Worm (Caenorhabditis elegans) whole organism, L1 larva: ENCODE results near the gene elo-1.
A peak's percentile ranks its signal among the peaks of the same experiment; 100 is the strongest.

ENCODE experiments used
- blmp-1 ChIP-seq: fragments of 150-350 bp; optimal IDR thresholded peaks from 2 replicates; lab custom pipeline; 2014; ENCODE audit warnings: missing biosample characterization, missing genetic modification characterization
- efl-1 ChIP-seq, 4 experiments: fragments of 150-350 bp; optimal IDR thresholded peaks in 3 of 4; peaks in 1 of 4; 1 replicate in 1 of 4; 2 replicates in 3 of 4; lab custom pipeline; 2014; ENCODE audit warnings: missing biosample characterization in 2 of 4, missing genetic modification characterization in 2 of 4, missing genetic modification reagents in 2 of 4
- jun-1 ChIP-seq: fragments of 150-350 bp; optimal IDR thresholded peaks from 2 replicates; lab custom pipeline; 2014; ENCODE audit warnings: missing biosample characterization, missing genetic modification reagents, missing genetic modification characterization
- lin-35 ChIP-seq, 2 experiments: fragments of 150-350 bp; optimal IDR thresholded peaks; 2 replicates each; lab custom pipeline; 2014; ENCODE audit warnings: missing biosample characterization in 2 of 2, missing genetic modification characterization in 2 of 2, missing genetic modification reagents in 2 of 2
- mdl-1 ChIP-seq, 2 experiments: fragments of 150-350 bp; optimal IDR thresholded peaks; 2 replicates each; lab custom pipeline; 2014 to 2017; ENCODE audit warnings: missing biosample characterization in 2 of 2, missing genetic modification characterization in 2 of 2, inconsistent platforms in 1 of 2
- mep-1 ChIP-seq: fragments of 150-350 bp; optimal IDR thresholded peaks from 2 replicates; lab custom pipeline; 2014; ENCODE audit warnings: missing biosample characterization, missing genetic modification characterization
- nhr-12 ChIP-seq: sonication (generic microtip); optimal IDR thresholded peaks from 2 replicates; lab custom pipeline; 2017; ENCODE audit warnings: missing biosample characterization, missing genetic modification characterization
- nhr-76 ChIP-seq: sonication (generic microtip); optimal IDR thresholded peaks from 2 replicates; lab custom pipeline; 2017; ENCODE audit warnings: missing biosample characterization, missing genetic modification characterization
- rnt-1 ChIP-seq: sonication (generic microtip); optimal IDR thresholded peaks from 2 replicates; lab custom pipeline; 2016; ENCODE audit warnings: mild to moderate bottlenecking, missing genetic modification characterization, moderate library complexity, missing compliant biosample characterization
- snpc-4 ChIP-seq: fragments of 150-350 bp; optimal IDR thresholded peaks from 2 replicates; lab custom pipeline; 2014; ENCODE audit warnings: missing biosample characterization, missing genetic modification characterization
- tbx-2 ChIP-seq: sonication (generic microtip); optimal IDR thresholded peaks from 2 replicates; lab custom pipeline; 2016; ENCODE audit warnings: missing genetic modification characterization, missing compliant biosample characterization

DNA sequence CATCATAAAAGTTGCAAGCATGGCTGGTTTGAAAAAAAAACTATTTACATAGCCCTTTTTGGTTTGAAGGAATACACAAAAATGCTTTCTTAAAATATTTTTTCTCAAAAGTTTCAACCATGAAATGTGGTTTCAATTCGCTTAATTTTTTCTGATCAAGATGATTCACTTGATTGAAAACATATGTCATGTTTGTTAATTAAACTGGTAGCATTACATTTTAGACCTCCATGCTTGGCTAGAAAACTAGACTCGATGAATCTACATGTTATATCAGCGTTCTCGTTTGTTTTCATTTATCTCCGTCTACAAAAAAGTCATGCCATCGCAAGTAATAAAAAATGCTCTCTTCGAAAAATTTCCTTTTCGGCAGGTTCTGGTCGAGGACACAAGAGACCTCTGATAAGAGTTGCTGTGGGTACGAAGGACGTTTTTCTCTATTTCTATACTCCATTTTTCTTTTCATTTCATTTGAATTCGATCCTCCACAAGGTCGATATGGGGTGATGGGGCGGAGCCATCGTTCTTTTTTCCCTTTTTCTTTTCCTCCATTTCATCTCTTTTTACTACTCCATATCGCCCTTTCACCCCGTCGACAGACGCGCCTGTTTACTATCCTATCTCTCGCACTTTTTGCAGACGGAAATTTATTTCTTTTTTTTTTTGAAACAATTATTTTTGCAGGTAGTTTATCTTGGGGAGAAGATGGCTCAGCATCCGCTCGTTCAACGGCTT, at the start of gene elo-1:
- TF ChIP-seq efl-1 (optimal IDR thresholded peaks at IDR 0.05; lab: Kevin White, UChicago), result peak; percentile 26 to 29
- TF ChIP-seq efl-1 (GFP tag; optimal IDR thresholded peaks at IDR 0.05 in 1 of 2; lab: Kevin White, UChicago), result peak; percentile 30 to 92
- TF ChIP-seq blmp-1 (tag; lab: Kevin White, UChicago), result peak; percentile 98
- peak; percentile 6 for TF ChIP-seq jun-1 (tag; lab: Kevin White, UChicago)
- TF ChIP-seq nhr-12 (tag; lab: Kevin White, UChicago), result no peak
- TF ChIP-seq rnt-1 (tag; lab: Kevin White, UChicago), result peak; percentile 52
- TF ChIP-seq tbx-2 (tag; lab: Kevin White, UChicago), result peak; percentile 5
- no peak for TF ChIP-seq nhr-76
- peak in 1 of 2 experiments; percentile 40 for TF ChIP-seq lin-35 (GFP tag; optimal IDR thresholded peaks at IDR 0.05; lab: Kevin White, UChicago)
- peak; percentile 35 for TF ChIP-seq snpc-4 (tag; lab: Kevin White, UChicago)
- TF ChIP-seq mep-1, result peak; percentile 68
- TF ChIP-seq mdl-1 (tag; optimal IDR thresholded peaks at IDR 0.05; lab: Kevin White, UChicago), result peak in 1 of 2 experiments; percentile 18
